Fruit fly (Drosophila melanogaster) whole organism, embryonic: ENCODE data around the gene Adsl.

ENCODE experiments used
- Abd-B ChIP-seq: fragments of 200-800 bp; sonication (Bioruptor generic); optimal IDR thresholded peaks from 2 replicates; lab custom pipeline; 2018; ENCODE audit warnings: missing biosample characterization, mild to moderate bottlenecking, missing genetic modification characterization, moderate library complexity
- Atf-2 ChIP-seq: fragments of 200-800 bp; sonication (Bioruptor generic); optimal IDR thresholded peaks from 2 replicates; lab custom pipeline; 2016; ENCODE audit warnings: missing biosample characterization, missing genetic modification characterization
- C15 ChIP-seq: fragments of 200-800 bp; sonication (Bioruptor generic); IDR thresholded peaks from 3 replicates; pipeline ENCODE4 v1.3.6; 2022; ENCODE audit warnings: missing biosample characterization, missing genetic modification characterization
- CG10209 ChIP-seq: fragments of 200-800 bp; sonication (Bioruptor generic); optimal IDR thresholded peaks from 3 replicates; lab custom pipeline; 2017; ENCODE audit warnings: missing biosample characterization, mild to moderate bottlenecking, missing genetic modification characterization, missing genetic modification reagents
- CG10979 ChIP-seq: fragments of 200-800 bp; sonication (Bioruptor generic); optimal IDR thresholded peaks from 2 replicates; lab custom pipeline; 2018; ENCODE audit warnings: missing biosample characterization, mild to moderate bottlenecking, missing genetic modification characterization, moderate library complexity
- CG11093 ChIP-seq: fragments of 200-800 bp; sonication (Bioruptor generic); IDR thresholded peaks from 3 replicates; pipeline ENCODE4 v1.3.6; 2022; ENCODE audit warnings: missing biosample characterization, missing genetic modification characterization
- CG13424 ChIP-seq: fragments of 200-800 bp; sonication (Bioruptor generic); optimal IDR thresholded peaks from 2 replicates; lab custom pipeline; 2019; ENCODE audit warnings: missing biosample characterization, mild to moderate bottlenecking, missing genetic modification characterization, moderate library complexity
- CG17359 ChIP-seq: fragments of 200-800 bp; sonication (Bioruptor generic); optimal IDR thresholded peaks from 3 replicates; lab custom pipeline; 2018; ENCODE audit warnings: missing biosample characterization, mild to moderate bottlenecking, missing genetic modification characterization, moderate library complexity
- CG18262 ChIP-seq: fragments of 200-800 bp; optimal IDR thresholded peaks from 3 replicates; lab custom pipeline; 2019; ENCODE audit warnings: missing biosample characterization, mild to moderate bottlenecking, missing genetic modification characterization, moderate library complexity
- CG2875 ChIP-seq: fragments of 200-800 bp; sonication (Bioruptor generic); optimal IDR thresholded peaks from 2 replicates; lab custom pipeline; 2017; ENCODE audit warnings: missing biosample characterization, mild to moderate bottlenecking, missing genetic modification characterization, missing genetic modification reagents
- CG2889 ChIP-seq: fragments of 200-800 bp; sonication (Bioruptor generic); IDR thresholded peaks from 3 replicates; pipeline ENCODE4 v1.3.6; 2022; ENCODE audit warnings: missing biosample characterization, missing genetic modification characterization
- CG31441 ChIP-seq: fragments of 200-800 bp; sonication (Bioruptor generic); IDR thresholded peaks from 2 replicates; pipeline ENCODE4 v1.3.6; 2022; ENCODE audit warnings: missing biosample characterization, missing genetic modification characterization
- CG3847 ChIP-seq: fragments of 200-800 bp; sonication (Bioruptor generic); IDR thresholded peaks from 2 replicates; pipeline ENCODE4 v1.3.6; 2022; ENCODE audit warnings: missing biosample characterization, missing genetic modification characterization
- CG4360 ChIP-seq: fragments of 200-800 bp; sonication (Bioruptor generic); IDR thresholded peaks from 2 replicates; pipeline ENCODE4 v1.3.6; 2022; ENCODE audit warnings: missing biosample characterization, missing genetic modification characterization
- CG6683 ChIP-seq: fragments of 200-800 bp; sonication (Bioruptor generic); optimal IDR thresholded peaks from 2 replicates; lab custom pipeline; 2017; ENCODE audit warnings: missing biosample characterization, mild to moderate bottlenecking, missing genetic modification characterization, missing genetic modification reagents
- CG7556 ChIP-seq: fragments of 200-800 bp; sonication (Bioruptor generic); optimal IDR thresholded peaks from 2 replicates; lab custom pipeline; 2017; ENCODE audit warnings: missing biosample characterization, mild to moderate bottlenecking, missing genetic modification characterization
- CG8388 ChIP-seq: fragments of 200-800 bp; sonication (Bioruptor generic); optimal IDR thresholded peaks from 2 replicates; lab custom pipeline; 2019; ENCODE audit warnings: missing biosample characterization, mild to moderate bottlenecking, missing genetic modification characterization, moderate library complexity
- CG9727 ChIP-seq: fragments of 200-800 bp; sonication (Bioruptor generic); optimal IDR thresholded peaks from 3 replicates; lab custom pipeline; 2017; ENCODE audit warnings: missing biosample characterization, mild to moderate bottlenecking, missing genetic modification characterization
- CoRest ChIP-seq: fragments of 200-800 bp; sonication (Bioruptor generic); optimal IDR thresholded peaks from 3 replicates; lab custom pipeline; 2018; ENCODE audit warnings: missing biosample characterization, mild to moderate bottlenecking, missing genetic modification characterization, moderate library complexity
- Doc3 ChIP-seq: fragments of 200-800 bp; sonication (Bioruptor generic); IDR thresholded peaks from 3 replicates; pipeline ENCODE4 v1.3.6; 2022; ENCODE audit warnings: missing biosample characterization, missing genetic modification characterization; ENCODE audit not compliant: partially characterized antibody
- Hr3 ChIP-seq: fragments of 200-800 bp; sonication (Bioruptor generic); optimal IDR thresholded peaks from 3 replicates; lab custom pipeline; 2016; ENCODE audit warnings: missing biosample characterization, missing genetic modification characterization
- Hr78 ChIP-seq, 2 experiments: fragments of 200-800 bp in 1 of 2; fragments of >200 bp in 1 of 2; sonication (Bioruptor generic) in 1 of 2; optimal IDR thresholded peaks; 2 replicates each; lab custom pipeline; 2017 to 2019; ENCODE audit warnings: missing biosample characterization in 2 of 2, missing genetic modification characterization in 2 of 2, mild to moderate bottlenecking in 1 of 2, moderate library complexity in 1 of 2
- Med ChIP-seq: fragments of 200-800 bp; sonication (Bioruptor generic); peaks from one replicate; lab custom pipeline; 2016; ENCODE audit warnings: missing biosample characterization, missing genetic modification characterization, mild to moderate bottlenecking, inconsistent platforms, moderate library complexity
- Nf-YC ChIP-seq: fragments of 200-800 bp; optimal IDR thresholded peaks from 3 replicates; lab custom pipeline; 2019; ENCODE audit warnings: missing biosample characterization, mild to moderate bottlenecking, missing genetic modification characterization, moderate library complexity
- Opbp ChIP-seq: fragments of 200-800 bp; sonication (Bioruptor generic); IDR thresholded peaks from 3 replicates; pipeline ENCODE4 v1.3.6; 2022; ENCODE audit warnings: missing biosample characterization, missing genetic modification characterization; ENCODE audit not compliant: partially characterized antibody
- PHDP ChIP-seq: fragments of 200-800 bp; sonication (Bioruptor generic); optimal IDR thresholded peaks from 3 replicates; lab custom pipeline; 2018; ENCODE audit warnings: missing biosample characterization, mild to moderate bottlenecking, missing genetic modification characterization, moderate library complexity
- Ptx1 ChIP-seq: fragments of 200-800 bp; sonication (Bioruptor generic); IDR thresholded peaks from 2 replicates; pipeline ENCODE4 v1.3.6; 2022; ENCODE audit warnings: missing biosample characterization, missing genetic modification characterization
- Sox100B ChIP-seq: fragments of 200-800 bp; sonication (Bioruptor generic); optimal IDR thresholded peaks from 3 replicates; lab custom pipeline; 2018; ENCODE audit warnings: missing biosample characterization, mild to moderate bottlenecking, missing genetic modification characterization
- Stat92E ChIP-seq, 3 experiments: fragments of >200 bp in 2 of 3; fragments of 200-800 bp in 1 of 3; sonication (Bioruptor generic) in 1 of 3; optimal IDR thresholded peaks; 2 replicates each; lab custom pipeline; 2017 to 2019; ENCODE audit warnings: missing biosample characterization in 3 of 3, missing genetic modification characterization in 3 of 3, mild to moderate bottlenecking in 1 of 3, moderate library complexity in 1 of 3
- Xrp1 ChIP-seq: fragments of 200-800 bp; sonication (Bioruptor generic); IDR thresholded peaks from 2 replicates; pipeline ENCODE4 v1.3.6; 2022; ENCODE audit warnings: missing biosample characterization, missing genetic modification characterization
- az2 ChIP-seq: fragments of 200-800 bp; sonication (Bioruptor generic); optimal IDR thresholded peaks from 3 replicates; lab custom pipeline; 2016; ENCODE audit warnings: missing biosample characterization, missing genetic modification characterization
- cato ChIP-seq: fragments of 200-800 bp; sonication (Bioruptor generic); optimal IDR thresholded peaks from 2 replicates; lab custom pipeline; 2016; ENCODE audit warnings: missing biosample characterization, missing genetic modification characterization, borderline replicate concordance
- dimm ChIP-seq: fragments of 200-800 bp; sonication (Bioruptor generic); IDR thresholded peaks from 2 replicates; pipeline ENCODE4 v1.3.6; 2022; ENCODE audit warnings: missing biosample characterization, missing genetic modification characterization
- dmrt11E ChIP-seq: fragments of 200-800 bp; sonication (Bioruptor generic); optimal IDR thresholded peaks from 3 replicates; lab custom pipeline; 2018; ENCODE audit warnings: missing biosample characterization, mild to moderate bottlenecking, missing genetic modification characterization, moderate library complexity
- dpn ChIP-seq, 2 experiments: fragments of 200-800 bp; sonication (Bioruptor generic); optimal IDR thresholded peaks; 3 replicates each; lab custom pipeline; 2016; ENCODE audit warnings: missing biosample characterization in 2 of 2, missing genetic modification characterization in 2 of 2
- grau ChIP-seq: fragments of 200-800 bp; optimal IDR thresholded peaks from 3 replicates; lab custom pipeline; 2019; ENCODE audit warnings: missing biosample characterization, mild to moderate bottlenecking, missing genetic modification characterization, moderate library complexity
- lmd ChIP-seq: fragments of 200-800 bp; sonication (Bioruptor generic); IDR thresholded peaks from 2 replicates; pipeline ENCODE4 v1.3.6; 2022; ENCODE audit warnings: missing biosample characterization, missing genetic modification characterization
- lola ChIP-seq, 3 experiments: fragments of >200 bp in 2 of 3; fragments of 200-800 bp in 1 of 3; sonication (Bioruptor generic) in 1 of 3; optimal IDR thresholded peaks; 2 replicates each; lab custom pipeline; 2017 to 2019; ENCODE audit warnings: missing biosample characterization in 3 of 3, missing genetic modification characterization in 3 of 3, mild to moderate bottlenecking in 1 of 3, moderate library complexity in 1 of 3
- ranshi ChIP-seq: fragments of 200-800 bp; sonication (Bioruptor generic); IDR thresholded peaks from 2 replicates; pipeline ENCODE4 v1.3.6; 2022; ENCODE audit warnings: missing biosample characterization, missing genetic modification characterization
- row ChIP-seq: fragments of 200-800 bp; sonication (Bioruptor generic); IDR thresholded peaks from 3 replicates; pipeline ENCODE4 v1.3.6; 2022; ENCODE audit warnings: missing biosample characterization, missing genetic modification characterization
- seq ChIP-seq: fragments of 200-800 bp; sonication (Bioruptor generic); IDR thresholded peaks from 2 replicates; pipeline ENCODE4 v1.3.6; 2022; ENCODE audit warnings: missing biosample characterization, missing genetic modification characterization
- shn ChIP-seq: fragments of 200-800 bp; sonication (Bioruptor generic); optimal IDR thresholded peaks from 3 replicates; lab custom pipeline; 2016; ENCODE audit warnings: missing biosample characterization, missing genetic modification characterization
- tll ChIP-seq, 2 experiments: fragments of 200-800 bp in 1 of 2; fragments of >200 bp in 1 of 2; sonication (Bioruptor generic) in 1 of 2; optimal IDR thresholded peaks; 2 replicates each; lab custom pipeline; 2017 to 2019; ENCODE audit warnings: missing biosample characterization in 2 of 2, missing genetic modification characterization in 2 of 2, mild to moderate bottlenecking in 1 of 2, moderate library complexity in 1 of 2
- tna ChIP-seq: fragments of 200-800 bp; sonication (Bioruptor generic); IDR thresholded peaks from 2 replicates; pipeline ENCODE4 v1.3.6; 2022; ENCODE audit warnings: missing biosample characterization, missing genetic modification characterization; ENCODE audit not compliant: partially characterized antibody
- unpg ChIP-seq: fragments of 200-800 bp; sonication (Bioruptor generic); optimal IDR thresholded peaks from 3 replicates; lab custom pipeline; 2018; ENCODE audit warnings: missing biosample characterization, mild to moderate bottlenecking, missing genetic modification characterization, moderate library complexity
- vvl ChIP-seq: fragments of 200-800 bp; sonication (Bioruptor generic); IDR thresholded peaks from 2 replicates; pipeline ENCODE4 v1.3.6; 2022; ENCODE audit warnings: missing biosample characterization, missing genetic modification characterization

Adsl gene

DNA sequence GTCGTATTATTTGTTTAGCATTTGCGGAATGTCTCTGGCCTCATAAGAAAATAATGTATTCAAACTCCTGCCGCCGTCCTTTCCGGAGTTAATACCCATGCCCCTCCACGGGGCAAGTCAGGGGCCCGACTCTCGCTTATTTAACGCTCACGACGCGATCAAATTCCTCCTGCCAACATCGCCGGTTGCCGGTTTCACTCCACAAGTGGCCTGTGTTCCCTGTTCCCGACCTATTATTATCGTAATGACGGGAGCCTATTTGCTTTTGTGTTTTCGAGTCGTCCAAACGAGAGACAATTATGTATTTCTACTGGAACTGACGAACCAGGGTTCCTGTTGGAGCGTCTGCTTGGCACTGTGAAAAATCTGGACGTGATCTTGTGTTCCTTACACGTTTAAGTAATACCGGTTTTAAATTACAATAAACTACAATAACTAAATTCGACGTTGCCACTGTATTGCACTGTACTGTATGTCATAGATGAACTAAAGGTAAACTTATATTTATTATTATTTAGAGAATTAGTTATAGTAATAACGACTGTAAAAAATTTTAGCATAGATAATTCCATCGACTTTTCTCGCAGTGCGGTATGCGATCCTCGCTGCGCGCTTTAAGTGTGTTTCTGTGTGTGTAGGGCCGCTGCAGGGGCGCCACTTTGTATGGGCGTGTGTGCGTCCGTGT is 31.7 kb upstream of the Adsl start (continued):
- no peak for TF ChIP-seq seq (GFP tag; lab: Robert Waterston, UW)

DNA sequence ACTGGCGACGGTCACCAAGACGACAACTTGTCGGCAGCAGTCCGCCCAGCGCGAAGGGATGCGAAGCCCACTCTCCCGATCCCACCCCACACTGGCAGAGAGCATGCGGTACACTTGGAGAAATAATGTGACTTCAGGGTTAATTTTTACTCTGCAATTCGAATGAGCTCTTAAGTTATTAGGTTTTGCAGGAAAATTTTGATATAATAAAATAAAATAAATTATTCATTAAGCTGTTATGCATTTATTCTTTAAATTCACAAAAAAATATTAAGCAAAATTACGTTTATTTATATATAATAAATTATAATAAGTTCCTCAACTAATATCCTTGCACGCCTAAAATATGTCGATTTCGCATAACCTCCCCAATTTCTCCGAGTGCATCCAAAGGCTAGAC is 27.9 kb upstream of the Adsl start:
- TF ChIP-seq dmrt11E (peak; percentile 63), dimm (GFP tag; lab: Robert Waterston, UW) (no peak), CG6683 (peak; percentile 16), tna (GFP tag; lab: Robert Waterston, UW) (no peak), Hr3 (peak; percentile 28), az2 (GFP tag; lab: Kevin White, UChicago) (peak; percentile 23), CG10979 (peak; percentile 35), vvl (peak; percentile 20; the same call in 1 of the 2 replicates), shn (GFP tag; lab: Kevin White, UChicago) (no peak), tll (GFP tag; optimal IDR thresholded peaks at IDR 0.05; lab: Kevin White, UChicago) (no peak), row (GFP tag; lab: Robert Waterston, UW) (peak; percentile 45; the same call in 2 of the 3 replicates), unpg (GFP tag; lab: Kevin White, UChicago) (peak; percentile 46), CG9727 (GFP tag; lab: Kevin White, UChicago) (peak; percentile 26), Med (GFP tag; lab: Kevin White, UChicago) (peak; percentile 49), grau (tag; lab: Kevin White, UChicago) (peak; percentile 52), Nf-YC (peak; percentile 8), CG11093 (0 out of 3 replicates have a peak, but pooled peaks have one; percentile 47), CG10209 (GFP tag; lab: Kevin White, UChicago) (peak; percentile 47), C15 (GFP tag; lab: Robert Waterston, UW) (no peak), dpn (GFP tag; optimal IDR thresholded peaks at IDR 0.05; lab: Kevin White, UChicago) (peak in 1 of 2 experiments; percentile 11), CG2875 (GFP tag; lab: Kevin White, UChicago) (peak; percentile 31), CG13424 (peak; percentile 40), CG3847 (peak; percentile 27; the same call in 1 of the 2 replicates), CG8388 (GFP tag; lab: Kevin White, UChicago) (peak; percentile 39), CG17359 (tag; lab: Kevin White, UChicago) (peak; percentile 7), lmd (GFP tag; lab: Robert Waterston, UW) (0 out of 2 replicates have a peak, but pooled peaks have one; percentile 12), Ptx1 (GFP tag; lab: Robert Waterston, UW) (peak; percentile 41; the same call in 1 of the 2 replicates), CG18262 (peak; percentile 63), Xrp1 (GFP tag; lab: Robert Waterston, UW) (peak; percentile 47), CG4360 (GFP tag; lab: Robert Waterston, UW) (no peak), cato (GFP tag; lab: Kevin White, UChicago) (no peak), CoRest (tag; lab: Kevin White, UChicago) (peak; percentile 40), Sox100B (GFP tag; lab: Kevin White, UChicago) (peak; percentile 7), Abd-B (GFP tag; lab: Kevin White, UChicago) (no peak), PHDP (peak; percentile 31), Hr78 (GFP tag; optimal IDR thresholded peaks at IDR 0.05; lab: Kevin White, UChicago) (no peak), lola (GFP tag; optimal IDR thresholded peaks at IDR 0.05; lab: Kevin White, UChicago) (peak in 1 of 3 experiments; percentile 41), ranshi (GFP tag; lab: Robert Waterston, UW) (no peak), Stat92E (GFP tag; optimal IDR thresholded peaks at IDR 0.05; lab: Kevin White, UChicago) (no peak), CG2889 (GFP tag; lab: Robert Waterston, UW) (peak; percentile 13; the same call in 1 of the 3 replicates), Opbp (no peak), CG7556 (peak; percentile 68), Atf-2 (no peak), Doc3 (GFP tag; lab: Robert Waterston, UW) (no peak), CG31441 (peak; percentile 69)
